Worm (Caenorhabditis elegans) whole organism, L1 larva: Measurements from ENCODE around the gene gid-7.
A peak's percentile ranks its signal among the peaks of the same experiment; 100 is the strongest.

Experiments
- C16A3.4 ChIP-seq: fragments of 150-350 bp; optimal IDR thresholded peaks from 2 replicates; lab custom pipeline; 2014; ENCODE audit warnings: missing biosample characterization, missing genetic modification characterization
- C34B4.2 ChIP-seq: sonication (generic microtip); optimal IDR thresholded peaks from 2 replicates; lab custom pipeline; 2017; ENCODE audit warnings: mild to moderate bottlenecking, missing genetic modification characterization, missing compliant biosample characterization
- F16B12.6 ChIP-seq: fragments of 150-350 bp; optimal IDR thresholded peaks from 2 replicates; lab custom pipeline; 2014; ENCODE audit warnings: missing biosample characterization, missing genetic modification characterization
- Y116A8C.19 ChIP-seq: sonication (generic microtip); optimal IDR thresholded peaks from 2 replicates; lab custom pipeline; 2016; ENCODE audit warnings: missing compliant biosample characterization, missing genetic modification characterization, borderline replicate concordance
- aha-1 ChIP-seq: fragments of 150-350 bp; optimal IDR thresholded peaks from 2 replicates; lab custom pipeline; 2014; ENCODE audit warnings: missing biosample characterization, missing genetic modification characterization
- alr-1 ChIP-seq: fragments of 200-800 bp; sonication (Bioruptor generic); optimal IDR thresholded peaks from 2 replicates; lab custom pipeline; 2018; ENCODE audit warnings: borderline replicate concordance, mild to moderate bottlenecking, missing genetic modification characterization, missing compliant biosample characterization
- aly-2 ChIP-seq: fragments of 150-350 bp; optimal IDR thresholded peaks from 2 replicates; lab custom pipeline; 2014; ENCODE audit warnings: missing biosample characterization, missing genetic modification characterization
- ama-1 ChIP-seq: fragments of 150-350 bp; optimal IDR thresholded peaks from 2 replicates; lab custom pipeline; 2014
- blmp-1 ChIP-seq: fragments of 150-350 bp; optimal IDR thresholded peaks from 2 replicates; lab custom pipeline; 2014; ENCODE audit warnings: missing biosample characterization, missing genetic modification characterization
- ceh-63 ChIP-seq: fragments of 200-800 bp; sonication (Bioruptor generic); optimal IDR thresholded peaks from 2 replicates; lab custom pipeline; 2018; ENCODE audit warnings: mild to moderate bottlenecking, missing genetic modification characterization, missing compliant biosample characterization
- ceh-8 ChIP-seq: fragments of 200-800 bp; sonication (Bioruptor generic); optimal IDR thresholded peaks from 2 replicates; lab custom pipeline; 2018; ENCODE audit warnings: mild to moderate bottlenecking, missing genetic modification characterization, moderate library complexity, missing compliant biosample characterization
- ceh-82 ChIP-seq, 3 experiments: fragments of 150-350 bp in 1 of 3; sonication (generic microtip) in 2 of 3; optimal IDR thresholded peaks; 2 replicates each; lab custom pipeline; 2014 to 2017; ENCODE audit warnings: missing biosample characterization in 3 of 3, missing genetic modification characterization in 3 of 3
- ceh-88 ChIP-seq: fragments of 200-800 bp; sonication (Bioruptor generic); IDR thresholded peaks from 2 replicates; pipeline ENCODE4 v1.3.6; 2022; ENCODE audit warnings: missing genetic modification characterization, missing compliant biosample characterization
- ces-1 ChIP-seq: fragments of 150-350 bp; optimal IDR thresholded peaks from 2 replicates; lab custom pipeline; 2014; ENCODE audit warnings: missing biosample characterization, missing genetic modification reagents, missing genetic modification characterization
- dpl-1 ChIP-seq, 3 experiments: fragments of 150-350 bp in 2 of 3; sonication (generic microtip) in 1 of 3; optimal IDR thresholded peaks; 2 replicates each; lab custom pipeline; 2014 to 2017; ENCODE audit warnings: missing biosample characterization in 3 of 3, missing genetic modification characterization in 3 of 3, missing genetic modification reagents in 3 of 3
- dsc-1 ChIP-seq: sonication (generic microtip); optimal IDR thresholded peaks from 2 replicates; lab custom pipeline; 2016; ENCODE audit warnings: mild to moderate bottlenecking, missing genetic modification characterization, missing compliant biosample characterization
- efl-1 ChIP-seq, 4 experiments: fragments of 150-350 bp; optimal IDR thresholded peaks in 3 of 4; peaks in 1 of 4; 1 replicate in 1 of 4; 2 replicates in 3 of 4; lab custom pipeline; 2014; ENCODE audit warnings: missing biosample characterization in 2 of 4, missing genetic modification characterization in 2 of 4, missing genetic modification reagents in 2 of 4
- egl-27 ChIP-seq, 2 experiments: fragments of 150-350 bp in 1 of 2; sonication (generic microtip); optimal IDR thresholded peaks; 3 replicates each; lab custom pipeline; 2017 to 2018; ENCODE audit warnings: missing biosample characterization in 2 of 2, missing genetic modification characterization in 2 of 2, missing genetic modification reagents in 2 of 2
- elt-3 ChIP-seq, 6 experiments: fragments of 150-350 bp in 1 of 6; sonication (generic microtip); optimal IDR thresholded peaks; 2 replicates each; lab custom pipeline; 2017 to 2018; ENCODE audit warnings: missing biosample characterization in 6 of 6, missing genetic modification characterization in 6 of 6, inconsistent platforms in 1 of 6
- fkh-10 ChIP-seq: sonication (generic microtip); optimal IDR thresholded peaks from 2 replicates; lab custom pipeline; 2017; ENCODE audit warnings: missing biosample characterization, missing genetic modification reagents, missing genetic modification characterization
- fkh-4 ChIP-seq: sonication (generic microtip); optimal IDR thresholded peaks from 2 replicates; lab custom pipeline; 2016; ENCODE audit warnings: missing compliant biosample characterization, missing genetic modification characterization, borderline replicate concordance
- fos-1 ChIP-seq: fragments of 150-350 bp; optimal IDR thresholded peaks from 2 replicates; lab custom pipeline; 2014; ENCODE audit warnings: missing biosample characterization, missing genetic modification characterization
- hpl-2 ChIP-seq: fragments of 150-350 bp; optimal IDR thresholded peaks from 2 replicates; lab custom pipeline; 2014; ENCODE audit warnings: missing biosample characterization, missing genetic modification reagents, missing genetic modification characterization
- irx-1 ChIP-seq: sonication (generic microtip); optimal IDR thresholded peaks from 2 replicates; lab custom pipeline; 2016; ENCODE audit warnings: missing genetic modification characterization, missing compliant biosample characterization
- lin-13 ChIP-seq: fragments of 150-350 bp; optimal IDR thresholded peaks from 2 replicates; lab custom pipeline; 2014; ENCODE audit warnings: missing biosample characterization, missing genetic modification reagents, missing genetic modification characterization
- lir-3 ChIP-seq: sonication (generic microtip); optimal IDR thresholded peaks from 2 replicates; lab custom pipeline; 2016; ENCODE audit warnings: mild to moderate bottlenecking, missing genetic modification characterization, moderate library complexity, missing compliant biosample characterization; ENCODE audit not compliant: poor library complexity
- lsy-2 ChIP-seq, 2 experiments: fragments of 150-350 bp; optimal IDR thresholded peaks; 2 replicates each; lab custom pipeline; 2014; ENCODE audit warnings: missing biosample characterization in 2 of 2, missing genetic modification characterization in 2 of 2
- mdl-1 ChIP-seq, 2 experiments: fragments of 150-350 bp; optimal IDR thresholded peaks; 2 replicates each; lab custom pipeline; 2014 to 2017; ENCODE audit warnings: missing biosample characterization in 2 of 2, missing genetic modification characterization in 2 of 2, inconsistent platforms in 1 of 2
- mef-2 ChIP-seq: fragments of 150-350 bp; optimal IDR thresholded peaks from 2 replicates; lab custom pipeline; 2014; ENCODE audit warnings: missing biosample characterization, missing genetic modification characterization
- nhr-20 ChIP-seq: sonication (generic microtip); optimal IDR thresholded peaks from 2 replicates; lab custom pipeline; 2016; ENCODE audit warnings: mild to moderate bottlenecking, missing genetic modification characterization, missing compliant biosample characterization
- nhr-28 ChIP-seq: fragments of 150-350 bp; optimal IDR thresholded peaks from 2 replicates; lab custom pipeline; 2014; ENCODE audit warnings: missing biosample characterization, missing genetic modification characterization
- nhr-47 ChIP-seq: sonication (generic microtip); optimal IDR thresholded peaks from 2 replicates; lab custom pipeline; 2016; ENCODE audit warnings: mild to moderate bottlenecking, missing genetic modification characterization, moderate library complexity, missing compliant biosample characterization
- nhr-77 ChIP-seq: fragments of 150-350 bp; optimal IDR thresholded peaks from 2 replicates; lab custom pipeline; 2014; ENCODE audit warnings: missing biosample characterization, missing genetic modification characterization
- nhr-85 ChIP-seq: sonication (generic microtip); peaks from one replicate; lab custom pipeline; 2016; ENCODE audit warnings: missing genetic modification characterization, inconsistent platforms, missing compliant biosample characterization
- nhr-90 ChIP-seq: sonication (generic microtip); optimal IDR thresholded peaks from 2 replicates; lab custom pipeline; 2016; ENCODE audit warnings: mild to moderate bottlenecking, missing genetic modification characterization, missing compliant biosample characterization; ENCODE audit not compliant: poor library complexity
- snu-23 ChIP-seq: sonication (generic microtip); optimal IDR thresholded peaks from 2 replicates; lab custom pipeline; 2016; ENCODE audit warnings: missing genetic modification characterization, missing compliant biosample characterization
- sox-4 ChIP-seq: sonication (generic microtip); optimal IDR thresholded peaks from 2 replicates; lab custom pipeline; 2016; ENCODE audit warnings: missing genetic modification characterization, missing compliant biosample characterization
- sup-37 ChIP-seq: fragments of 200-800 bp; sonication (Bioruptor generic); optimal IDR thresholded peaks from 2 replicates; lab custom pipeline; 2018; ENCODE audit warnings: mild to moderate bottlenecking, missing genetic modification characterization, missing compliant biosample characterization
- unc-130 ChIP-seq: fragments of 150-350 bp; optimal IDR thresholded peaks from 2 replicates; lab custom pipeline; 2017; ENCODE audit warnings: missing biosample characterization, missing genetic modification characterization, inconsistent platforms
- unc-62 ChIP-seq: fragments of 150-350 bp; optimal IDR thresholded peaks from 2 replicates; lab custom pipeline; 2014; ENCODE audit warnings: missing biosample characterization, missing genetic modification reagents, missing genetic modification characterization
- unc-98 ChIP-seq: fragments of 200-800 bp; sonication (Bioruptor generic); IDR thresholded peaks from 2 replicates; pipeline ENCODE4 v1.3.6; 2022; ENCODE audit warnings: missing genetic modification characterization, missing compliant biosample characterization
- xbp-1 ChIP-seq: sonication (generic microtip); optimal IDR thresholded peaks from 2 replicates; lab custom pipeline; 2016; ENCODE audit warnings: missing genetic modification characterization, missing compliant biosample characterization
- zag-1 ChIP-seq: fragments of 150-350 bp; optimal IDR thresholded peaks from 2 replicates; lab custom pipeline; 2014; ENCODE audit warnings: missing biosample characterization, missing genetic modification characterization
- zip-4 ChIP-seq: fragments of 200-800 bp; sonication (Bioruptor generic); optimal IDR thresholded peaks from 2 replicates; lab custom pipeline; 2018; ENCODE audit warnings: mild to moderate bottlenecking, missing genetic modification characterization, moderate library complexity, missing compliant biosample characterization
- ztf-11 ChIP-seq, 2 experiments: sonication (generic microtip); optimal IDR thresholded peaks; 2 replicates each; lab custom pipeline; 2016 to 2017; ENCODE audit warnings: missing genetic modification characterization in 2 of 2, missing biosample characterization in 1 of 2, missing compliant biosample characterization in 1 of 2

Gene gid-7

DNA sequence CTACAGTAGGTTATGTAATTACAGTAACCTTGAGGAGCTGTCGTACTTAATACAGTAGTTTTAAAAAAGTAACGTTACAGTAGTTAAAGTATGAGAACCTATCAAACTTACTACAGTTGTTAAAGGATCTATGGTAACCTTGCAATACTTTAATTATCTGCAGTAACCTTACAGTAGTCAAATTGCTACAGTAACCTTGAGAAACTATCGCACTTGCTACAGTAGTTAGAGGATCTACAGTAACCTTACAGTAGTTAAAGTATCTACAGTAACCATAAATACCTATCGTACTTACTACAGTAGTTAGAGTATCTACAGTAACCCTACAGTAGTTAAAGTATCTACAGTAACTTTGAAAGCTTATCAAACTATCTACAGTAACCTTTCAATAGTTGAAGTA, 45.3 kb downstream of the gid-7 start:
- no peak for TF ChIP-seq sup-37
- TF ChIP-seq C34B4.2 (tag; lab: Kevin White, UChicago): no peak
- no peak for TF ChIP-seq F16B12.6
- no peak for TF ChIP-seq ceh-82 (tag; optimal IDR thresholded peaks at IDR 0.05; lab: Kevin White, UChicago)
- TF ChIP-seq lsy-2 (tag; optimal IDR thresholded peaks at IDR 0.05; lab: Kevin White, UChicago): no peak
- no peak for TF ChIP-seq efl-1 (optimal IDR thresholded peaks at IDR 0.05; lab: Kevin White, UChicago)
- no peak for TF ChIP-seq efl-1 (GFP tag; optimal IDR thresholded peaks at IDR 0.05 in 1 of 2; lab: Kevin White, UChicago)
- no peak for TF ChIP-seq aha-1 (tag; lab: Kevin White, UChicago)
- no peak for TF ChIP-seq ztf-11 (tag; optimal IDR thresholded peaks at IDR 0.05; lab: Kevin White, UChicago)
- TF ChIP-seq ama-1: no peak
- TF ChIP-seq unc-62: no peak
- no peak for TF ChIP-seq mef-2 (tag; lab: Kevin White, UChicago)
- TF ChIP-seq, all 84 proteins: peak for 0

DNA sequence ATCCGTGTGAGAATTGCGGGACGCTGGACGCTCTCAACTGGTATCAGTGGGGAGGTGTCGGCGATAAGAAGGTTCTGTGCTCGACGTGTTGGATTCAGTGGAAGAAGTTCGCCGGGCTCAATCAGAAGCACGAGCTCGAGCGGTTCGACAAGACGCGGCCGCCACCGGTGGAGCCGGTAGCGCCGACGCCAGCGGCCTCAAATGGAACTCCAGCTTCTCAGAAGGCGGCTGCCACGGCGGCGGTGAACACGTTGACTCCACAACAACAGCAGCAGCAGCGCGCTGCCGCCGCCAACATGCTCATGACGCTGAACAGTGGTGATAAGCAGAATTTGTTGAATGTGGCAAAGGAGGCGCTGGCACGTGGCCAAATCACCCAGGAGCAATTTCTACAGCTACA, 50.0 kb downstream of the gid-7 start:
- TF ChIP-seq fkh-4: no peak
- no peak for TF ChIP-seq zip-4 (GFP tag; lab: Kevin White, UChicago)
- peak; percentile 11 for TF ChIP-seq ceh-8 (GFP tag; lab: Kevin White, UChicago)
- TF ChIP-seq egl-27 (tag; optimal IDR thresholded peaks at IDR 0.05; lab: Kevin White, UChicago): no peak
- TF ChIP-seq, all 84 proteins: peak for 1

DNA sequence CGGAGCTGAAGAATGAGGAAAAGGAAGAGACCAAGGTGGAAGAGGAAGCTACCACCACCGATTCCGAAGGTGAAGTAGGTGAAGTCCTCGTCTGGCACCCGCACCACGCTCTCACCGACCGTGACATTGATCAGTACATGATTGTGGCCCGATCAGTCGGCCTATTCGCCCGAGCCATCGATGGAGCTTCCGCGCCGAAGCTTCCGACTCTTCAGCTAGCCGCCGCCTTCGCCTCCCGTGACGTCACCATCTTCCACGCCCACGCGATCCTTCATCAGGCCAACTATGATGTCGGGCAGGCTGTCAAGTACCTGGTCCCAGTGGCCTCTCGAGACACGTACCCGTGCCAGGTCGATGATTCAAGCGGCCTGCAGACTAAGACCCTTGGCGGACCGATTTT, 50.7 kb downstream of the gid-7 start:
- TF ChIP-seq hpl-2 (no peak), ama-1 (no peak), unc-98 (GFP tag; lab: Robert Waterston, UW) (no peak), dpl-1 (GFP tag; optimal IDR thresholded peaks at IDR 0.05; lab: Kevin White, UChicago) (no peak), lsy-2 (tag; optimal IDR thresholded peaks at IDR 0.05; lab: Kevin White, UChicago) (no peak)

DNA sequence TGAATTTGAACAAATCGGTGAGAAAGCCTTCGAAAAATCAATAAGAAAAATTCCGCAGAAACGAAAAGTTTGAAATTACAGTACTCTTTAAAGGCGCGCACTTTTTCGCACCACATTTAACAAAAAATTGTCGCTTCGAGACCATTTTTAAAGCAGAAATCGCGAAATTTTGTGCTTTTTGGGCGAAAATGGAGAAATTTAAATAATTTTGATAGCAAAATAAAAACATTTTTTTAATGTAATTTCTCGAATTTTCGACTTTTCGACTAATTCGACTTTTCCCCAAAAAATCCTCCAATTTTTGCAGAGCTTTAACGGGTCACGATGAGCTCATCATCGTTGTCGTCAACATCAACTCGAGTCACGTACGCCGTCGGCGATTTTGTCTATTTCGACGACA, 52.2 kb downstream of the gid-7 start, which contains the start of gene lin-40:
Gene lin-40 (plus strand): TSS at position 301 of the 400 bp plus-strand sequence.
- TF ChIP-seq efl-1 (optimal IDR thresholded peaks at IDR 0.05; lab: Kevin White, UChicago) (no peak), efl-1 (GFP tag; optimal IDR thresholded peaks at IDR 0.05 in 1 of 2; lab: Kevin White, UChicago) (peak in 1 of 2 experiments; percentile 87), nhr-47 (tag; lab: Kevin White, UChicago) (no peak)

DNA sequence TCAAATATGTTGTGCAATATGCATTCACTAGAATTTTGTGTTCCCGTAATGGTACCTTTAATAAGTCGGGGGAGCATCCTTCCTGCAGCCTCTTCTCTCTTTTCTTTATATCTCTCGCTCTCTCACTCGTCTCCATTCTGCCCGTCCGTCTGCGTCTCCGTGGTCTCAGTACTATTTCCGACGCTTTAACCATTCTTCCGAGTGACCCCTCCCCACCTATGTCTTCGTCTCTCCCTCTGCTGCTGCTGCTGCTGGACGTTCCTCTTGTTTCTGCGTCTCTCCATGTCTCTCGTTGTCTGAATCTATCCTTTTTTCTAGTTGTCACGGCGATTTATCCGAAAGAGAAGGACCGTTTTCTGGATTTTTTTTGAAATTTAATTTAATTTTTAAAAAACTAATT, 53.0 kb downstream of the gid-7 start:
- TF ChIP-seq Y116A8C.19 (tag; lab: Kevin White, UChicago): no peak
- peak in 1 of 6 experiments; percentile 7 for TF ChIP-seq elt-3 (tag; optimal IDR thresholded peaks at IDR 0.05; lab: Kevin White, UChicago)
- TF ChIP-seq F16B12.6: peak; percentile 0
- TF ChIP-seq zip-4 (GFP tag; lab: Kevin White, UChicago): no peak
- TF ChIP-seq mdl-1 (tag; optimal IDR thresholded peaks at IDR 0.05; lab: Kevin White, UChicago): peak in 1 of 2 experiments; percentile 62
- TF ChIP-seq xbp-1 (tag; lab: Kevin White, UChicago): peak; percentile 66
- TF ChIP-seq sox-4 (tag; lab: Kevin White, UChicago): no peak
- TF ChIP-seq fos-1: peak; percentile 64
- no peak for TF ChIP-seq ceh-8 (GFP tag; lab: Kevin White, UChicago)
- peak; percentile 48 for TF ChIP-seq irx-1
- peak; percentile 53 for TF ChIP-seq nhr-90 (tag; lab: Kevin White, UChicago)
- no peak for TF ChIP-seq alr-1 (tag; lab: Kevin White, UChicago)
- TF ChIP-seq lin-13 (GFP tag; lab: Kevin White, UChicago): peak; percentile 66
- TF ChIP-seq ceh-88 (GFP tag; lab: Robert Waterston, UW): no peak
- TF ChIP-seq ama-1: no peak
- TF ChIP-seq nhr-77 (tag; lab: Kevin White, UChicago): peak; percentile 9
- TF ChIP-seq dsc-1: peak; percentile 60
- no peak for TF ChIP-seq ceh-63
- no peak for TF ChIP-seq aly-2 (tag; lab: Kevin White, UChicago)
- no peak for TF ChIP-seq C16A3.4
- no peak for TF ChIP-seq nhr-28
- TF ChIP-seq zag-1 (tag; lab: Kevin White, UChicago): no peak
- TF ChIP-seq ces-1 (GFP tag; lab: Kevin White, UChicago): no peak
- TF ChIP-seq lir-3 (tag; lab: Kevin White, UChicago): no peak
- TF ChIP-seq unc-130: no peak
- TF ChIP-seq nhr-85: peak; percentile 69
- TF ChIP-seq snu-23: peak; percentile 86
- peak; percentile 43 for TF ChIP-seq fkh-10 (GFP tag; lab: Kevin White, UChicago)
- no peak for TF ChIP-seq blmp-1 (tag; lab: Kevin White, UChicago)
- TF ChIP-seq nhr-20 (tag; lab: Kevin White, UChicago): peak; percentile 84
